Fruit fly (Drosophila melanogaster): ENCODE measurements around the gene Nup205.

- TF ChIP-seq Lpt (GFP tag; optimal IDR thresholded peaks at IDR 0.05), result no peak
- no peak for TF ChIP-seq dsx (GFP tag; optimal IDR thresholded peaks at IDR 0.05; ENCODE audit: poor library complexity, severe bottlenecking)
- no peak for TF ChIP-seq vri (GFP tag; optimal IDR thresholded peaks at IDR 0.05)
- no peak for TF ChIP-seq CG31627 (GFP tag; optimal IDR thresholded peaks at IDR 0.05)
- no peak for TF ChIP-seq Ets21C (GFP tag; optimal IDR thresholded peaks at IDR 0.05)
- TF ChIP-seq CG6163 (GFP tag; IDR thresholded peaks at IDR 0.05), result no peak
- TF ChIP-seq topi (GFP tag; optimal IDR thresholded peaks at IDR 0.05), result no peak
- TF ChIP-seq CG34406 (GFP tag; optimal IDR thresholded peaks at IDR 0.05), result no peak
- TF ChIP-seq Eip93F (GFP tag; optimal IDR thresholded peaks at IDR 0.05), result no peak
Measured at dm6 chrX:19859331-19859730, 7.3 kb downstream of the Nup205 start.

All from whole organism, prepupa.